Fruit fly (Drosophila melanogaster): ENCODE data around the gene CG12170.

Gene CG12170

dm6 chr3R:5682921-5683748 lies 46.1 kb downstream of the CG12170 start (continued):
- TF ChIP-seq CG4854 (GFP tag; optimal IDR thresholded peaks at IDR 0.05) (peak; percentile 9), ab (GFP tag; optimal IDR thresholded peaks at IDR 0.05) (no peak), CG10565 (GFP tag; optimal IDR thresholded peaks at IDR 0.05) (no peak), NfI (GFP tag; optimal IDR thresholded peaks at IDR 0.05) (no peak), CG8281 (tag; optimal IDR thresholded peaks at IDR 0.05) (no peak), CG17385 (GFP tag; optimal IDR thresholded peaks at IDR 0.05) (peak; percentile 58), danr (GFP tag; IDR thresholded peaks at IDR 0.05) (no peak), B-H1 (GFP tag; IDR thresholded peaks at IDR 0.05) (peak; percentile 50; the same call in 2 of the 3 replicates), Kr (GFP tag; optimal IDR thresholded peaks at IDR 0.05) (no peak), pnt (GFP tag; optimal IDR thresholded peaks at IDR 0.05) (peak; percentile 50), chinmo (GFP tag; IDR thresholded peaks at IDR 0.05; ENCODE audit: partially characterized antibody) (0 out of 4 replicates have a peak, but pooled peaks have one; percentile 21), zfh2 (GFP tag; optimal IDR thresholded peaks at IDR 0.05) (no peak), Nf-YB (GFP tag; optimal IDR thresholded peaks at IDR 0.05) (peak; percentile 21), CG2889 (GFP tag; IDR thresholded peaks at IDR 0.05) (peak; percentile 28; the same call in 1 of the 3 replicates), Oli (tag; optimal IDR thresholded peaks at IDR 0.05) (peak; percentile 69), jumu (GFP tag; optimal IDR thresholded peaks at IDR 0.05) (peak; percentile 36), CG9727 (GFP tag; optimal IDR thresholded peaks at IDR 0.05) (no peak), CrebB (tag; optimal IDR thresholded peaks at IDR 0.05) (no peak), Sry-β (GFP tag; optimal IDR thresholded peaks at IDR 0.05) (no peak), gt (GFP tag; IDR thresholded peaks at IDR 0.05) (no peak), Elba2 (GFP tag; optimal IDR thresholded peaks at IDR 0.05) (no peak), Fer3 (tag; optimal IDR thresholded peaks at IDR 0.05) (no peak), CG9609 (GFP tag; optimal IDR thresholded peaks at IDR 0.05) (no peak), zen (tag; optimal IDR thresholded peaks at IDR 0.05) (no peak), ssp (GFP tag; IDR thresholded peaks at IDR 0.05) (no peak), vnd (GFP tag; IDR thresholded peaks at IDR 0.05; ENCODE audit: partially characterized antibody) (no peak), CG32532 (GFP tag; IDR thresholded peaks at IDR 0.05) (no peak), CG43689 (GFP tag; IDR thresholded peaks at IDR 0.05) (no peak), CG10274 (GFP tag; optimal IDR thresholded peaks at IDR 0.05) (no peak), da (GFP tag; optimal IDR thresholded peaks at IDR 0.05) (no peak), hkb (optimal IDR thresholded peaks at IDR 0.05) (no peak), hkb (GFP tag; IDR thresholded peaks at IDR 0.05) (peak; percentile 74), Hr51 (GFP tag; optimal IDR thresholded peaks at IDR 0.05) (peak in 1 of 2 experiments; percentile 9), CG18262 (tag; optimal IDR thresholded peaks at IDR 0.05) (peak; percentile 84), CG5953 (GFP tag; IDR thresholded peaks at IDR 0.05) (peak; percentile 77), Dfd (GFP tag; optimal IDR thresholded peaks at IDR 0.05) (no peak), CG11093 (GFP tag; IDR thresholded peaks at IDR 0.05) (0 out of 3 replicates have a peak, but pooled peaks have one; percentile 33), CG6254 (GFP tag; optimal IDR thresholded peaks at IDR 0.05) (peak; percentile 44), CG7928 (GFP tag; optimal IDR thresholded peaks at IDR 0.05) (no peak), CG30020 (tag; optimal IDR thresholded peaks at IDR 0.05) (peak; percentile 2), CG11504 (tag; optimal IDR thresholded peaks at IDR 0.05) (no peak), CG10654 (GFP tag; optimal IDR thresholded peaks at IDR 0.05) (no peak)
